Fruit fly (Drosophila melanogaster) whole organism, adult: ENCODE results near the gene Rint1.

ENCODE experiments used
- CG11617 ChIP-seq: fragments of 200-800 bp; sonication (Bioruptor generic); optimal IDR thresholded peaks from 2 replicates; lab custom pipeline; 2017; ENCODE audit warnings: mild to moderate bottlenecking, missing biosample characterization, missing genetic modification reagents, missing genetic modification characterization
- CG12768 ChIP-seq: fragments of 200-800 bp; sonication (Bioruptor generic); optimal IDR thresholded peaks from 2 replicates; lab custom pipeline; 2017; ENCODE audit warnings: missing biosample characterization, missing genetic modification characterization, mild to moderate bottlenecking, moderate library complexity, missing genetic modification reagents
- CG14711 ChIP-seq: fragments of 200-800 bp; sonication (Bioruptor generic); optimal IDR thresholded peaks from 2 replicates; lab custom pipeline; 2018; ENCODE audit warnings: missing biosample characterization, mild to moderate bottlenecking, missing genetic modification characterization, moderate library complexity
- CG1620 ChIP-seq: fragments of 200-800 bp; sonication (Bioruptor generic); optimal IDR thresholded peaks from 2 replicates; lab custom pipeline; 2016; ENCODE audit warnings: missing biosample characterization, missing genetic modification characterization
- CG33017 ChIP-seq: fragments of 200-800 bp; sonication (Bioruptor generic); optimal IDR thresholded peaks from 2 replicates; lab custom pipeline; 2018; ENCODE audit warnings: missing biosample characterization, mild to moderate bottlenecking, missing genetic modification characterization, moderate library complexity
- CG5204 ChIP-seq: fragments of 200-800 bp; sonication (Bioruptor generic); optimal IDR thresholded peaks from 2 replicates; lab custom pipeline; 2016; ENCODE audit warnings: missing biosample characterization, missing genetic modification characterization
- CG7045 ChIP-seq: fragments of 200-800 bp; sonication (Bioruptor generic); optimal IDR thresholded peaks from 2 replicates; lab custom pipeline; 2017; ENCODE audit warnings: missing biosample characterization, mild to moderate bottlenecking, missing genetic modification characterization
- CG7101 ChIP-seq: fragments of 200-800 bp; sonication (Bioruptor generic); optimal IDR thresholded peaks from 2 replicates; lab custom pipeline; 2018; ENCODE audit warnings: missing biosample characterization, mild to moderate bottlenecking, missing genetic modification characterization, moderate library complexity
- Clk ChIP-seq: fragments of 200-800 bp; sonication (Bioruptor generic); optimal IDR thresholded peaks from 2 replicates; lab custom pipeline; 2017; ENCODE audit warnings: missing biosample characterization, missing genetic modification characterization
- Crg-1 ChIP-seq: fragments of 200-800 bp; sonication (Bioruptor generic); optimal IDR thresholded peaks from 2 replicates; lab custom pipeline; 2016; ENCODE audit warnings: missing biosample characterization, missing genetic modification characterization
- Hr96 ChIP-seq: fragments of 200-800 bp; sonication (Bioruptor generic); optimal IDR thresholded peaks from 2 replicates; lab custom pipeline; 2016; ENCODE audit warnings: missing biosample characterization, missing genetic modification characterization
- Mnt ChIP-seq: fragments of 200-800 bp; sonication (Bioruptor generic); optimal IDR thresholded peaks from 2 replicates; lab custom pipeline; 2016; ENCODE audit warnings: missing biosample characterization, mild to moderate bottlenecking, missing genetic modification characterization
- bab1 ChIP-seq: fragments of 200-800 bp; sonication (Bioruptor generic); optimal IDR thresholded peaks from 3 replicates; lab custom pipeline; 2019; ENCODE audit warnings: missing biosample characterization, mild to moderate bottlenecking, missing genetic modification characterization, moderate library complexity
- cic ChIP-seq: fragments of 200-800 bp; sonication (Bioruptor generic); optimal IDR thresholded peaks from 2 replicates; lab custom pipeline; 2017; ENCODE audit warnings: missing biosample characterization, mild to moderate bottlenecking, missing genetic modification characterization, moderate library complexity
- cnc ChIP-seq, 2 experiments: fragments of >200 bp; optimal IDR thresholded peaks; 2 replicates each; lab custom pipeline; 2017
- kay ChIP-seq: fragments of 200-800 bp; sonication (Bioruptor generic); peaks from one replicate; lab custom pipeline; 2016; ENCODE audit warnings: missing biosample characterization, missing genetic modification characterization, borderline replicate concordance
- ovo ChIP-seq: fragments of 200-800 bp; sonication (Bioruptor generic); optimal IDR thresholded peaks from 2 replicates; lab custom pipeline; 2016; ENCODE audit warnings: missing biosample characterization, missing genetic modification characterization
- pad ChIP-seq: fragments of 200-800 bp; sonication (Bioruptor generic); optimal IDR thresholded peaks from 3 replicates; lab custom pipeline; 2017; ENCODE audit warnings: missing biosample characterization, missing genetic modification characterization, mild to moderate bottlenecking, moderate library complexity, missing genetic modification reagents
- tj ChIP-seq: fragments of 200-800 bp; sonication (Bioruptor generic); optimal IDR thresholded peaks from 3 replicates; lab custom pipeline; 2017; ENCODE audit warnings: missing biosample characterization, mild to moderate bottlenecking, missing genetic modification characterization, moderate library complexity
- toe ChIP-seq: fragments of 200-800 bp; sonication (Bioruptor generic); optimal IDR thresholded peaks from 2 replicates; lab custom pipeline; 2016; ENCODE audit warnings: missing biosample characterization, missing genetic modification characterization

Gene Rint1

DNA sequence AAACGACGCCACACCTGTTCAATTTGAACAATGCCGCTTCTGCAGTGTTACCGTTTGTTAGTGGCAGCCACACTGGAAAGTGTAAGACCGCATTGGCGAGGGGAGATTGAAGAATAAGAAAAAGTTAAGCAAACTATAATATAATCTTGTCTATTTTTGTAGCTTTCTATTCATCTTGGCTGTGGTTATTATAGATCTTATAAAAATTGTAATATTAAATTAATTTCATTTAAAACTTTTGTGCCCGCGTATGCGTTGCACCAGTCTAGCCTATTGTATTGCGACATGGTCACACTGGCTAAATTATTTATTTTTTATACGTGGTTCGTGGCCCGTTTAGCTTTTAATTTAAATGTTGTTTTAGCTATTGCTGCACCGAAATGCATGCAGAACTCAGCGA is at the start of gene Rint1, which contains the start of gene RhoGEF4:
Gene Rint1, plus strand, starts transcription at position 272 of the 400 bp plus-strand sequence.
Gene RhoGEF4, minus strand, starts transcription at position 64 of the 400 bp plus-strand sequence.
- peak; percentile 13 for TF ChIP-seq cic (GFP tag; lab: Kevin White, UChicago)
- TF ChIP-seq CG12768 (GFP tag; lab: Kevin White, UChicago) = peak; percentile 4
- TF ChIP-seq ovo (GFP tag; lab: Kevin White, UChicago) = peak; percentile 15
- peak; percentile 17 for TF ChIP-seq bab1
- no peak for TF ChIP-seq Hr96 (GFP tag; lab: Kevin White, UChicago)
- peak; percentile 75 for TF ChIP-seq CG7101 (tag; lab: Kevin White, UChicago)
- no peak for TF ChIP-seq kay (GFP tag; lab: Kevin White, UChicago)
- peak; percentile 66 for TF ChIP-seq CG14711 (tag; lab: Kevin White, UChicago)
- TF ChIP-seq CG11617 (GFP tag; lab: Kevin White, UChicago) = peak; percentile 36
- no peak for TF ChIP-seq CG7045 (GFP tag; lab: Kevin White, UChicago)
- peak; percentile 27 for TF ChIP-seq tj
- TF ChIP-seq CG5204 (GFP tag; lab: Kevin White, UChicago) = no peak
- peak; percentile 44 for TF ChIP-seq Mnt (GFP tag; lab: Kevin White, UChicago)
- TF ChIP-seq Clk (GFP tag; lab: Kevin White, UChicago) = no peak
- peak; percentile 44 for TF ChIP-seq CG1620 (GFP tag; lab: Kevin White, UChicago)
- peak; percentile 14 for TF ChIP-seq pad (GFP tag; lab: Kevin White, UChicago)
- no peak for TF ChIP-seq CG33017 (tag; lab: Kevin White, UChicago)
- no peak for TF ChIP-seq cnc (optimal IDR thresholded peaks at IDR 0.05; lab: Kevin White, UChicago)
- TF ChIP-seq Crg-1 (GFP tag; lab: Kevin White, UChicago) = peak; percentile 38
- peak; percentile 13 for TF ChIP-seq toe (GFP tag; lab: Kevin White, UChicago)

DNA sequence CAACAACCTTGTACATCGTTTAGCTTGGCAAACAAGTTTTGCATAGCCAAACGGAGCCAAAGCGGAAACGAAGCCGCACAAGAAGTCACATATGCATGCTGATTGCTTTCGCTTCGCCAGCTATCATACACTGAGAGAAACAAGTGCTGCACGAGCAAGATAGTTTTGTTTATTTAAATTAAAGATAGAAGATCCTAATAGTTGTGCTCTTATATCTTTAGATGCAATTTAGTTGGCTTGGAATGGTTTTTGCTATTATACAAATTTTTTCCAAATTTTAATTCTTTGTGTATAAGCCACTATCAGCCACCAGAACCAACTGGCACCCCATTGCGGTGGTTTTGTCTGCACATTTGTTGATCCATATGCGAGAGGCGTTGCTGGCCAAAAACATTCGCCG is 39.9 kb upstream of the Rint1 start:
- TF ChIP-seq kay (GFP tag; lab: Kevin White, UChicago) (no peak), CG7045 (GFP tag; lab: Kevin White, UChicago) (no peak), bab1 (no peak), Clk (GFP tag; lab: Kevin White, UChicago) (no peak), CG7101 (tag; lab: Kevin White, UChicago) (no peak)

DNA sequence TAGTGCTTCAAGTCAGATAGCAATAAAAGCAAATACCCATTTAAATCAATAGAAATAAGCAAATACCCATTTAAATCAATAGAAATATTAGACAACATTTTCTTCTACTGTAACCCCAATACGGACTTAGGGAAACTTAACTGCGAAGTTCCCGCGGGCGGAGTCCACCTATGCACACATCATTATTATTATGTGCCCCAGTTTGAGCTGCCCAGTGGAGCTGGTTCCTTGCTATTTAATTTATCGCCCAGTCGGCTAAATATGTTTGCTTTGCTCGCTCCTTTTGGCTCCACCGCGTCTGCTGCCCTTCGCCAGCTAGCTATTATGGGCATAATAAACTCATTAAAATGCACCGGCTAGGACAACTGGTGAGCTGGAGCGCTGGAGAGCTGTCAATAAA is 22.8 kb upstream of the Rint1 start:
- TF ChIP-seq kay (GFP tag; lab: Kevin White, UChicago) = no peak
- no peak for TF ChIP-seq bab1
- TF ChIP-seq ovo (GFP tag; lab: Kevin White, UChicago) = no peak
- TF ChIP-seq CG1620 (GFP tag; lab: Kevin White, UChicago) = no peak
- no peak for TF ChIP-seq cic (GFP tag; lab: Kevin White, UChicago)
- no peak for TF ChIP-seq CG33017 (tag; lab: Kevin White, UChicago)
- no peak for TF ChIP-seq CG7101 (tag; lab: Kevin White, UChicago)
- TF ChIP-seq CG7045 (GFP tag; lab: Kevin White, UChicago) = no peak
- TF ChIP-seq cnc (optimal IDR thresholded peaks at IDR 0.05; lab: Kevin White, UChicago) = no peak

DNA sequence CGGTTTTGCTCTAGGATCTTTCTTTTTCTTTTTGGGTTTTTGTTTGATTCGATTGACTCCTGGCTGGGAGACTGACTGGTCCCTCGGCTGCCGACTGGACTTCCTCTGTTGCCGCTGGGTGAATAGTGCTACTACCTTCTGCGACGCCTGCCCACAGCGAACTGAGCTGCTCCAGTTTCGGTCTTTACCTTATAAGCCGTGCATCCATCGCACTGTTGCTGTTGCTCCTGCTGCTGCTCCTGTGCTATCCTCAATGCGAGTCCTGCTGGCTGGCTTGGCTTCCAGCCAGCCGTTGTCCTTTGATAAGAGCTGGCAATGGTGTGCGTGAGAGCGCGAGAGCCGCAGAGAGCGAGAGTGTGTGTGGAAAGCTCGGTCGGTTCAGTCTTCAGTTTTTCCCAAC is 10.7 kb upstream of the Rint1 start, which contains the start of gene unc-13-4A:
Gene unc-13-4A, minus strand, starts transcription at position 143 of the 400 bp plus-strand sequence.
- TF ChIP-seq CG14711 (tag; lab: Kevin White, UChicago) = no peak
- no peak for TF ChIP-seq kay (GFP tag; lab: Kevin White, UChicago)
- TF ChIP-seq bab1 = no peak
- no peak for TF ChIP-seq CG7101 (tag; lab: Kevin White, UChicago)
- TF ChIP-seq CG11617 (GFP tag; lab: Kevin White, UChicago) = no peak
- TF ChIP-seq CG33017 (tag; lab: Kevin White, UChicago) = no peak
- TF ChIP-seq Crg-1 (GFP tag; lab: Kevin White, UChicago) = no peak
- TF ChIP-seq tj = no peak
- no peak for TF ChIP-seq Clk (GFP tag; lab: Kevin White, UChicago)
- no peak for TF ChIP-seq CG5204 (GFP tag; lab: Kevin White, UChicago)
- TF ChIP-seq cnc (optimal IDR thresholded peaks at IDR 0.05; lab: Kevin White, UChicago) = no peak
- TF ChIP-seq pad (GFP tag; lab: Kevin White, UChicago) = no peak
- no peak for TF ChIP-seq CG7045 (GFP tag; lab: Kevin White, UChicago)
- no peak for TF ChIP-seq ovo (GFP tag; lab: Kevin White, UChicago)
- TF ChIP-seq Mnt (GFP tag; lab: Kevin White, UChicago) = no peak

DNA sequence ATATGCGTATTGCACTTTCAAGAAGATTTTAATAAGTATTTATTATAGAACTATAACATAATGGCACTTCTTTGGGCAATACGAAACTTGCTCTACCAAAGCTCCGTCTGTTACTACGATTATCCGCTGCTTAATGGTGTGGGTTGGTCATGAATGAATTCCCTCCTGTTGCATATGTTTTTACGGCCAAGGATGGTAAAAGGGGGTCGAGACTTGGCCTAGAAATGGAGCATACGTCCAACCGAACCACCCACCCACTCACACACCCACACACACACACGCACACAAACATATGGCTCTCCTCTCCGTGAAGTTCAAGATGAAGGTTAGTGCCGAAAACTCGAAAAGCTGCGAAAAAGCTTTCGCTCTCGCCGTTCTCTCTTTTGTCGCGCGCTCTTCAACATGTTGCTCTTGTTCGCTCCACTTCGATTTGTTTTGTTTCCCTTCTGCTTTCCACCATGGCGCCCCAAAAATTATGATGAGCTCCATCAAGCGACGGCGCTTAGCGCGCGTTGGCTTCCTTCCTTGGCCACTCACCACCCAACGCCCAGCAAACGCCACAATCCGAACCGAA is 9.8 kb upstream of the Rint1 start:
- TF ChIP-seq CG1620 (GFP tag; lab: Kevin White, UChicago) (no peak), Mnt (GFP tag; lab: Kevin White, UChicago) (no peak), CG12768 (GFP tag; lab: Kevin White, UChicago) (no peak), pad (GFP tag; lab: Kevin White, UChicago) (no peak), Clk (GFP tag; lab: Kevin White, UChicago) (no peak), CG7045 (GFP tag; lab: Kevin White, UChicago) (no peak)

DNA sequence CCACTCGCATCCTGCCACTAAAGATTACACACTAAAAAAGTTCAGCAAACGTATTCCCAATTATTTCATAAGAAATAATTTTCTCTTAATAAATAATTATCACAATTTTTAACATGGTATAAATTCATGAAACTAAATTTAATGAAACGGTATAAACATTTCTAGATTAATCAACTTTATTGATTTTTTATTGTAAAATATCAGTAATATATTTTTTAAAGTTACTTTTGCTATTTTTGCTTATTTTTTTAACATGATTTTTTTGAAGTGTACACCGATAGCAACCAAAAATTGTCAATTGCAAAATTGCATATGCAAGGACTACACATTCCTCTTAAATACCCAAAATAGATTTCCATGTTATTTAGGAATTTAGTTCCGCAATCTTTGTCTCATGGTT is 9.3 kb upstream of the Rint1 start:
- TF ChIP-seq CG12768 (GFP tag; lab: Kevin White, UChicago) (no peak), toe (GFP tag; lab: Kevin White, UChicago) (no peak), Crg-1 (GFP tag; lab: Kevin White, UChicago) (no peak), cnc (optimal IDR thresholded peaks at IDR 0.05; lab: Kevin White, UChicago) (no peak)
